Fruit fly (Drosophila melanogaster) whole organism, prepupa: ENCODE data around the gene yata.
A peak's percentile ranks its signal among the peaks of the same experiment; 100 is the strongest.

Source experiments
- CG10631 ChIP-seq: fragments of 200-800 bp; sonication (Bioruptor generic); optimal IDR thresholded peaks from 2 replicates; lab custom pipeline; 2016; ENCODE audit warnings: missing biosample characterization, missing genetic modification characterization
- CG10669 ChIP-seq: fragments of 200-800 bp; sonication (Bioruptor generic); optimal IDR thresholded peaks from 3 replicates; lab custom pipeline; 2018; ENCODE audit warnings: missing biosample characterization, mild to moderate bottlenecking, missing genetic modification characterization, moderate library complexity
- CG11294 ChIP-seq: fragments of 200-800 bp; sonication (Bioruptor generic); IDR thresholded peaks from 2 replicates; pipeline ENCODE4 v1.3.6; 2022; ENCODE audit warnings: missing biosample characterization, missing genetic modification characterization
- CG11762 ChIP-seq: fragments of 200-800 bp; sonication (Bioruptor generic); optimal IDR thresholded peaks from 3 replicates; lab custom pipeline; 2016; ENCODE audit warnings: missing biosample characterization, missing genetic modification characterization; ENCODE audit not compliant: insufficient read depth
- CG11902 ChIP-seq: fragments of 200-800 bp; sonication (Bioruptor generic); optimal IDR thresholded peaks from 3 replicates; lab custom pipeline; 2016; ENCODE audit warnings: missing biosample characterization, missing genetic modification characterization
- CG15336 ChIP-seq: fragments of 200-800 bp; sonication (Bioruptor generic); IDR thresholded peaks from 2 replicates; pipeline ENCODE4 v1.3.6; 2022; ENCODE audit warnings: missing biosample characterization, missing genetic modification characterization
- CG1621 ChIP-seq: fragments of 200-800 bp; sonication (Bioruptor generic); optimal IDR thresholded peaks from 3 replicates; lab custom pipeline; 2018; ENCODE audit warnings: missing biosample characterization, mild to moderate bottlenecking, missing genetic modification characterization
- CG3032 ChIP-seq: fragments of 200-800 bp; optimal IDR thresholded peaks from 2 replicates; lab custom pipeline; 2019; ENCODE audit warnings: missing biosample characterization, mild to moderate bottlenecking, missing genetic modification characterization, moderate library complexity
- CG31627 ChIP-seq: fragments of 200-800 bp; sonication (Bioruptor generic); optimal IDR thresholded peaks from 3 replicates; lab custom pipeline; 2016; ENCODE audit warnings: missing biosample characterization, missing genetic modification characterization
- CG3919 ChIP-seq: fragments of 200-800 bp; sonication (Bioruptor generic); optimal IDR thresholded peaks from 3 replicates; lab custom pipeline; 2016; ENCODE audit warnings: missing biosample characterization, missing genetic modification characterization
- CG4318 ChIP-seq: fragments of 200-800 bp; sonication (Bioruptor generic); optimal IDR thresholded peaks from 3 replicates; lab custom pipeline; 2017; ENCODE audit warnings: missing biosample characterization, mild to moderate bottlenecking, missing genetic modification characterization
- CG6163 ChIP-seq: fragments of 200-800 bp; sonication (Bioruptor generic); IDR thresholded peaks from 3 replicates; pipeline ENCODE4 v1.3.6; 2022; ENCODE audit warnings: missing biosample characterization, missing genetic modification characterization
- CG6276 ChIP-seq: fragments of 200-800 bp; sonication (Bioruptor generic); optimal IDR thresholded peaks from 2 replicates; lab custom pipeline; 2017; ENCODE audit warnings: missing biosample characterization, mild to moderate bottlenecking, missing genetic modification characterization
- CG6792 ChIP-seq: fragments of 200-800 bp; sonication (Bioruptor generic); optimal IDR thresholded peaks from 3 replicates; lab custom pipeline; 2016; ENCODE audit warnings: missing biosample characterization, missing genetic modification characterization
- CG6808 ChIP-seq: fragments of 200-800 bp; sonication (Bioruptor generic); optimal IDR thresholded peaks from 3 replicates; lab custom pipeline; 2017; ENCODE audit warnings: missing biosample characterization, missing genetic modification characterization, mild to moderate bottlenecking, moderate library complexity, missing genetic modification reagents
- CG7368 ChIP-seq: fragments of 200-800 bp; sonication (Bioruptor generic); optimal IDR thresholded peaks from 3 replicates; lab custom pipeline; 2016; ENCODE audit warnings: missing biosample characterization, missing genetic modification characterization
- CG8119 ChIP-seq: fragments of 200-800 bp; sonication (Bioruptor generic); IDR thresholded peaks from 3 replicates; pipeline ENCODE4 v1.3.6; 2022; ENCODE audit warnings: missing biosample characterization, missing genetic modification characterization
- CG8319 ChIP-seq: fragments of 200-800 bp; sonication (Bioruptor generic); optimal IDR thresholded peaks from 3 replicates; lab custom pipeline; 2016; ENCODE audit warnings: missing biosample characterization, missing genetic modification characterization
- CG8632 ChIP-seq: fragments of 200-800 bp; sonication (Bioruptor generic); optimal IDR thresholded peaks from 3 replicates; lab custom pipeline; 2016; ENCODE audit warnings: missing biosample characterization, missing genetic modification characterization
- CG9139 ChIP-seq: fragments of 200-800 bp; sonication (Bioruptor generic); optimal IDR thresholded peaks from 3 replicates; lab custom pipeline; 2017; ENCODE audit warnings: missing biosample characterization, mild to moderate bottlenecking, missing genetic modification characterization
- Eip75B ChIP-seq: fragments of 200-800 bp; sonication (Bioruptor generic); optimal IDR thresholded peaks from 3 replicates; lab custom pipeline; 2016; ENCODE audit warnings: missing biosample characterization, missing genetic modification characterization
- Eip78C ChIP-seq: fragments of 200-800 bp; sonication (Bioruptor generic); peaks from one replicate; lab custom pipeline; 2016; ENCODE audit warnings: missing biosample characterization, missing genetic modification characterization
- Eip93F ChIP-seq: fragments of 200-800 bp; sonication (Bioruptor generic); optimal IDR thresholded peaks from 2 replicates; lab custom pipeline; 2016; ENCODE audit warnings: missing biosample characterization, mild to moderate bottlenecking, missing genetic modification characterization
- Ets21C ChIP-seq: fragments of 200-800 bp; sonication (Bioruptor generic); optimal IDR thresholded peaks from 3 replicates; lab custom pipeline; 2016; ENCODE audit warnings: missing biosample characterization, missing genetic modification characterization
- Ets96B ChIP-seq: fragments of 200-800 bp; optimal IDR thresholded peaks from 2 replicates; lab custom pipeline; 2019; ENCODE audit warnings: missing biosample characterization, mild to moderate bottlenecking, missing genetic modification characterization, moderate library complexity
- Hr39 ChIP-seq: fragments of 200-800 bp; sonication (Bioruptor generic); optimal IDR thresholded peaks from 2 replicates; lab custom pipeline; 2016; ENCODE audit warnings: missing biosample characterization, missing genetic modification characterization
- Hr4 ChIP-seq: fragments of 200-800 bp; sonication (Bioruptor generic); optimal IDR thresholded peaks from 3 replicates; lab custom pipeline; 2016; ENCODE audit warnings: missing biosample characterization, missing genetic modification characterization
- Lpt ChIP-seq: fragments of 200-800 bp; sonication (Bioruptor generic); optimal IDR thresholded peaks from 3 replicates; lab custom pipeline; 2016; ENCODE audit warnings: missing biosample characterization, missing genetic modification characterization
- OdsH ChIP-seq: fragments of 200-800 bp; sonication (Bioruptor generic); optimal IDR thresholded peaks from 3 replicates; lab custom pipeline; 2016; ENCODE audit warnings: missing biosample characterization, missing genetic modification characterization
- Smox ChIP-seq: fragments of 200-800 bp; sonication (Bioruptor generic); optimal IDR thresholded peaks from 3 replicates; lab custom pipeline; 2016; ENCODE audit warnings: missing biosample characterization, missing genetic modification characterization
- Sox102F ChIP-seq: fragments of 200-800 bp; sonication (Bioruptor generic); optimal IDR thresholded peaks from 2 replicates; lab custom pipeline; 2016; ENCODE audit warnings: missing biosample characterization, mild to moderate bottlenecking, missing genetic modification characterization
- Sox15 ChIP-seq: fragments of 200-800 bp; sonication (Bioruptor generic); optimal IDR thresholded peaks from 3 replicates; lab custom pipeline; 2016; ENCODE audit warnings: missing biosample characterization, missing genetic modification characterization
- achi ChIP-seq: fragments of 200-800 bp; sonication (Bioruptor generic); optimal IDR thresholded peaks from 3 replicates; lab custom pipeline; 2016; ENCODE audit warnings: missing biosample characterization, missing genetic modification characterization
- acj6 ChIP-seq: fragments of 200-800 bp; sonication (Bioruptor generic); optimal IDR thresholded peaks from 3 replicates; lab custom pipeline; 2016; ENCODE audit warnings: missing biosample characterization, missing genetic modification characterization
- cyc ChIP-seq: fragments of 200-800 bp; sonication (Bioruptor generic); optimal IDR thresholded peaks from 3 replicates; lab custom pipeline; 2016; ENCODE audit warnings: missing biosample characterization, missing genetic modification characterization
- dsx ChIP-seq: fragments of 200-800 bp; optimal IDR thresholded peaks from 3 replicates; lab custom pipeline; 2019; ENCODE audit warnings: missing biosample characterization, mild to moderate bottlenecking, missing genetic modification characterization, moderate library complexity; ENCODE audit not compliant: poor library complexity, severe bottlenecking
- eg ChIP-seq: fragments of 200-800 bp; sonication (Bioruptor generic); IDR thresholded peaks from 3 replicates; pipeline ENCODE4 v1.3.6; 2022; ENCODE audit warnings: missing biosample characterization, missing genetic modification characterization
- esn ChIP-seq: fragments of 200-800 bp; sonication (Bioruptor generic); optimal IDR thresholded peaks from 2 replicates; lab custom pipeline; 2016; ENCODE audit warnings: missing biosample characterization, mild to moderate bottlenecking, missing genetic modification characterization, moderate library complexity
- fd59A ChIP-seq: fragments of 200-800 bp; sonication (Bioruptor generic); optimal IDR thresholded peaks from 2 replicates; lab custom pipeline; 2017; ENCODE audit warnings: missing biosample characterization, mild to moderate bottlenecking, missing genetic modification characterization, missing genetic modification reagents
- fd85E ChIP-seq: fragments of 200-800 bp; sonication (Bioruptor generic); optimal IDR thresholded peaks from 3 replicates; lab custom pipeline; 2016; ENCODE audit warnings: missing biosample characterization, missing genetic modification characterization
- fkh ChIP-seq: fragments of 200-800 bp; sonication (Bioruptor generic); optimal IDR thresholded peaks from 3 replicates; lab custom pipeline; 2017; ENCODE audit warnings: missing biosample characterization, mild to moderate bottlenecking, missing genetic modification characterization, moderate library complexity
- lz ChIP-seq: fragments of 200-800 bp; sonication (Bioruptor generic); optimal IDR thresholded peaks from 3 replicates; lab custom pipeline; 2016; ENCODE audit warnings: missing biosample characterization, missing genetic modification characterization
- net ChIP-seq: fragments of 200-800 bp; sonication (Bioruptor generic); optimal IDR thresholded peaks from 3 replicates; lab custom pipeline; 2016; ENCODE audit warnings: missing biosample characterization, missing genetic modification characterization
- pdm3 ChIP-seq: fragments of 200-800 bp; sonication (Bioruptor generic); optimal IDR thresholded peaks from 3 replicates; lab custom pipeline; 2016; ENCODE audit warnings: missing biosample characterization, missing genetic modification characterization
- salr ChIP-seq, 2 experiments: fragments of 200-800 bp; sonication (Bioruptor generic); optimal IDR thresholded peaks; 3 replicates each; lab custom pipeline; 2016 to 2018; ENCODE audit warnings: missing biosample characterization in 2 of 2, missing genetic modification characterization in 2 of 2, mild to moderate bottlenecking in 1 of 2
- spab ChIP-seq: fragments of 200-800 bp; sonication (Bioruptor generic); optimal IDR thresholded peaks from 2 replicates; lab custom pipeline; 2017; ENCODE audit warnings: missing biosample characterization, mild to moderate bottlenecking, missing genetic modification characterization, missing genetic modification reagents
- ss ChIP-seq, 2 experiments: fragments of 200-800 bp; sonication (Bioruptor generic); optimal IDR thresholded peaks; 2 replicates in 1 of 2; 3 replicates in 1 of 2; lab custom pipeline; 2017 to 2018; ENCODE audit warnings: mild to moderate bottlenecking in 2 of 2, missing biosample characterization in 2 of 2, missing genetic modification characterization in 2 of 2, moderate library complexity in 1 of 2
- svp ChIP-seq: fragments of 200-800 bp; sonication (Bioruptor generic); peaks from one replicate; lab custom pipeline; 2016; ENCODE audit warnings: missing biosample characterization, missing genetic modification characterization
- topi ChIP-seq: fragments of 200-800 bp; sonication (Bioruptor generic); optimal IDR thresholded peaks from 3 replicates; lab custom pipeline; 2016; ENCODE audit warnings: missing biosample characterization, missing genetic modification characterization

yata gene

DNA sequence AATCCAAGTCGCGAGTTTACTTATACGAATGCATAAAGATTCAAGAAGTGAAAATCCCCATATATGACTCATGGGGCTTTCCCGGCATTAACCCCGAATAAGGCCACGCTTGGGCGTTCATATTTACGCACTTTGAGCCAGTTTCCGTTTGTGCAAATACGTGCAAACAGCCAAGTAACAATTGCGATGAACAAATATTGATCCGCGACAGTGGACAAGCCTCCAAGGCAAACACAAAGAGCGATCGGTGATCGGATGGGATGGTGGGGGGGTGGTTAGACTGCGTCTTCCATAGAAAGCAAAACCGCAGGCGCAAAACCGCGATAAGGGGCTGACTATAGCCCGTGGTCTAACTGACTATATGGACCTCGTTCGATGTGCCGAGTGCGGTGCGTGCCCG lies 8.2 kb downstream of the yata start (continued):
- TF ChIP-seq Sox15 (GFP tag; lab: Kevin White, UChicago) = no peak
- TF ChIP-seq spab = peak; percentile 39
- no peak for TF ChIP-seq CG3919 (GFP tag; lab: Kevin White, UChicago)
- peak; percentile 0 for TF ChIP-seq CG6792 (GFP tag; lab: Kevin White, UChicago)
- no peak for TF ChIP-seq CG8119 (GFP tag; lab: Robert Waterston, UW)
- peak; percentile 14 for TF ChIP-seq net
- peak in 1 of 2 experiments; percentile 45 for TF ChIP-seq salr (GFP tag; optimal IDR thresholded peaks at IDR 0.05; lab: Kevin White, UChicago)
- TF ChIP-seq Sox102F = no peak
- TF ChIP-seq CG6163 = peak; percentile 55; the same call in 2 of the 3 replicates
- no peak for TF ChIP-seq lz
- peak; percentile 59 for TF ChIP-seq Eip78C (GFP tag; lab: Kevin White, UChicago)
- no peak for TF ChIP-seq Hr39 (GFP tag; lab: Kevin White, UChicago)
- TF ChIP-seq, all 60 proteins: peak for 21

- peak; percentile 50 for TF ChIP-seq achi (GFP tag; lab: Kevin White, UChicago)
- no peak for TF ChIP-seq CG9139 (GFP tag; lab: Kevin White, UChicago)
- TF ChIP-seq Hr39 (GFP tag; lab: Kevin White, UChicago) = peak; percentile 42
- TF ChIP-seq Hr4 (GFP tag; lab: Kevin White, UChicago) = peak; percentile 85
- TF ChIP-seq spab = no peak
- no peak for TF ChIP-seq CG7368 (GFP tag; lab: Kevin White, UChicago)
- peak; percentile 45 for TF ChIP-seq CG6276
- TF ChIP-seq fkh (GFP tag; lab: Kevin White, UChicago) = no peak
- no peak for TF ChIP-seq CG8319 (GFP tag; lab: Kevin White, UChicago)
- TF ChIP-seq CG15336 (GFP tag; lab: Robert Waterston, UW) = peak; percentile 74
- peak; percentile 59 for TF ChIP-seq pdm3 (GFP tag; lab: Kevin White, UChicago)
- no peak for TF ChIP-seq CG8632 (GFP tag; lab: Kevin White, UChicago)
- TF ChIP-seq acj6 (GFP tag; lab: Kevin White, UChicago) = peak; percentile 55
- peak; percentile 33; the same call in 1 of the 3 replicates for TF ChIP-seq CG6163
- TF ChIP-seq CG11902 = peak; percentile 35
- peak; percentile 38 for TF ChIP-seq CG31627 (GFP tag; lab: Kevin White, UChicago)
- peak; percentile 64 for TF ChIP-seq OdsH (GFP tag; lab: Kevin White, UChicago)
- no peak for TF ChIP-seq fd59A (GFP tag; lab: Kevin White, UChicago)
- TF ChIP-seq esn = peak; percentile 59
- no peak for TF ChIP-seq CG1621 (tag; lab: Kevin White, UChicago)
- TF ChIP-seq Lpt (GFP tag; lab: Kevin White, UChicago) = peak; percentile 30
- peak; percentile 22 for TF ChIP-seq CG6808 (GFP tag; lab: Kevin White, UChicago)
- no peak for TF ChIP-seq CG6792 (GFP tag; lab: Kevin White, UChicago)
- peak; percentile 19 for TF ChIP-seq CG10631 (GFP tag; lab: Kevin White, UChicago)
- TF ChIP-seq salr (GFP tag; optimal IDR thresholded peaks at IDR 0.05; lab: Kevin White, UChicago) = peak in 1 of 2 experiments; percentile 54
- peak; percentile 65 for TF ChIP-seq topi (GFP tag; lab: Kevin White, UChicago)
- no peak for TF ChIP-seq net
- TF ChIP-seq cyc = peak; percentile 56
- TF ChIP-seq CG11762 (GFP tag; lab: Kevin White, UChicago) = no peak
- TF ChIP-seq ss (GFP tag; optimal IDR thresholded peaks at IDR 0.05; lab: Kevin White, UChicago) = no peak
- peak; percentile 12 for TF ChIP-seq Ets21C (GFP tag; lab: Kevin White, UChicago)
- peak; percentile 75 for TF ChIP-seq svp (GFP tag; lab: Kevin White, UChicago)
- TF ChIP-seq CG10669 = peak; percentile 26
- peak; percentile 40 for TF ChIP-seq Ets96B (tag; lab: Kevin White, UChicago)
- TF ChIP-seq CG4318 (GFP tag; lab: Kevin White, UChicago) = peak; percentile 73
- peak; percentile 34; the same call in 1 of the 2 replicates for TF ChIP-seq CG11294 (GFP tag; lab: Robert Waterston, UW)
- TF ChIP-seq dsx = no peak
- TF ChIP-seq lz = peak; percentile 47
- TF ChIP-seq Smox (GFP tag; lab: Kevin White, UChicago) = peak; percentile 42
- peak; percentile 57 for TF ChIP-seq Sox102F
- peak; percentile 93 for TF ChIP-seq Eip78C (GFP tag; lab: Kevin White, UChicago)
- TF ChIP-seq fd85E = no peak
- peak; percentile 48 for TF ChIP-seq Eip75B (GFP tag; lab: Kevin White, UChicago)
- TF ChIP-seq eg (GFP tag; lab: Robert Waterston, UW) = peak; percentile 76
- peak; percentile 48 for TF ChIP-seq CG3919 (GFP tag; lab: Kevin White, UChicago)
- peak; percentile 35 for TF ChIP-seq CG3032
- TF ChIP-seq Eip93F (GFP tag; lab: Kevin White, UChicago) = no peak
These were observed 8.7 kb downstream of the yata start for dm6 chr3R:29757681-29758080.
